6 worm cellular contexts compared by ENCODE assay signal in the genomic region with DNA sequence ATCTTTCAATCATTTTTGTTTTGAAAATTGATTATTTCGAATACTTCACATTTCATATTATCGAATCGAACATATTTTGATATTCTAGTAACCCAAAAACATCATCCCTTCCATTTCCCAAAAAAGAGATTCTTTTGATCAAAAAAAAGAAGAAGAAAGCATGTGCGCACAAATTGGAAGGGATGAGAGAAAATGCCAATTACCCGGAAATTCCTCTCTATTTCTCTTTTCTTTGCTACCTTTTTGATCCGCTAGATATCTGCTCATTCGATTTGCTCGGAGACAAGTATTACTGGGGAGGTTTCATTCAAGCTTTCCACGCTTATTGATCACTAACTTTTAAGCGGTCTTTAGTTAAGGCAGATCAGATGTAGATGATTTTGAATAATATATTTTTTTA.
TF ChIP-seq lines count a peak whose summit lies in the region.

No protein-coding gene starts in this region.

TF ChIP-seq in whole organism, L1 larva, 84 proteins besides CTCF, POLR2A, EP300 and RAD21:
- TF ChIP-seq fkh-8 (tag; optimal IDR thresholded peaks at IDR 0.05; lab: Kevin White, UChicago) (peak; percentile 44), nhr-71 (tag; optimal IDR thresholded peaks at IDR 0.05; lab: Kevin White, UChicago) (peak; percentile 24), fkh-10 (GFP tag; optimal IDR thresholded peaks at IDR 0.05; lab: Kevin White, UChicago) (peak; percentile 63), tbx-2 (tag; optimal IDR thresholded peaks at IDR 0.05; lab: Kevin White, UChicago) (peak; percentile 3), dsc-1 (tag; optimal IDR thresholded peaks at IDR 0.05; lab: Kevin White, UChicago) (peak; percentile 54), lin-14 (GFP tag; optimal IDR thresholded peaks at IDR 0.05; lab: Kevin White, UChicago) (peak; percentile 77), unc-62 (GFP tag; optimal IDR thresholded peaks at IDR 0.05; lab: Kevin White, UChicago) (no peak), nhr-47 (tag; optimal IDR thresholded peaks at IDR 0.05; lab: Kevin White, UChicago) (peak; percentile 14), mab-9 (GFP tag; IDR thresholded peaks at IDR 0.05; lab: Robert Waterston, UW) (no peak)

TF ChIP-seq in whole organism, L2 larva, 48 proteins besides CTCF, POLR2A, EP300 and RAD21:
- no peak for TF ChIP-seq skn-1 (tag; optimal IDR thresholded peaks at IDR 0.05; lab: Kevin White, UChicago)
- no peak for TF ChIP-seq aly-2 (tag; optimal IDR thresholded peaks at IDR 0.05; lab: Kevin White, UChicago)
- TF ChIP-seq elt-3 (tag; optimal IDR thresholded peaks at IDR 0.05; lab: Kevin White, UChicago), result no peak
- no peak for TF ChIP-seq R02D3.7 (tag; optimal IDR thresholded peaks at IDR 0.05; lab: Kevin White, UChicago)
- no peak for TF ChIP-seq unc-39 (tag; optimal IDR thresholded peaks at IDR 0.05; lab: Kevin White, UChicago)
- TF ChIP-seq C34F6.9 (tag; optimal IDR thresholded peaks at IDR 0.05; lab: Kevin White, UChicago), result peak; percentile 3

TF ChIP-seq in whole organism, L3 larva, 47 proteins besides CTCF, POLR2A, EP300 and RAD21:
- no peak for TF ChIP-seq sea-2 (GFP tag; optimal IDR thresholded peaks at IDR 0.05; lab: Kevin White, UChicago)
- no peak for TF ChIP-seq nhr-23 (tag; optimal IDR thresholded peaks at IDR 0.05; lab: Kevin White, UChicago)
- no peak for TF ChIP-seq ceh-9 (tag; optimal IDR thresholded peaks at IDR 0.05; lab: Kevin White, UChicago)
- peak; percentile 67 for TF ChIP-seq fkh-10 (GFP tag; optimal IDR thresholded peaks at IDR 0.05; lab: Kevin White, UChicago)

TF ChIP-seq in whole organism, L4 larva, 104 proteins besides CTCF, POLR2A, EP300 and RAD21:
- TF ChIP-seq ztf-7 (tag; optimal IDR thresholded peaks at IDR 0.05; lab: Kevin White, UChicago) (no peak), fkh-10 (GFP tag; optimal IDR thresholded peaks at IDR 0.05; lab: Kevin White, UChicago) (peak; percentile 10), ceh-32 (tag; optimal IDR thresholded peaks at IDR 0.05; lab: Kevin White, UChicago; ENCODE audit: poor library complexity) (no peak), lin-39 (tag; optimal IDR thresholded peaks at IDR 0.05; lab: Kevin White, UChicago) (no peak), madf-5 (GFP tag; IDR thresholded peaks at IDR 0.05; lab: Robert Waterston, UW) (no peak), nhr-11 (tag; optimal IDR thresholded peaks at IDR 0.05; lab: Kevin White, UChicago) (no peak), lin-1 (GFP tag; IDR thresholded peaks at IDR 0.05; lab: Robert Waterston, UW) (no peak), mep-1 (tag; optimal IDR thresholded peaks at IDR 0.05; lab: Kevin White, UChicago) (no peak), ces-1 (GFP tag; optimal IDR thresholded peaks at IDR 0.05; lab: Kevin White, UChicago) (peak; percentile 38), R02D3.7 (tag; optimal IDR thresholded peaks at IDR 0.05; lab: Kevin White, UChicago) (no peak)

TF ChIP-seq in whole organism, late embryonic, 69 proteins besides CTCF, POLR2A, EP300 and RAD21:
- TF ChIP-seq unc-42 (tag; optimal IDR thresholded peaks at IDR 0.05; lab: Kevin White, UChicago) (peak; percentile 80), ref-2 (tag; optimal IDR thresholded peaks at IDR 0.05; lab: Kevin White, UChicago) (no peak), eyg-1 (tag; optimal IDR thresholded peaks at IDR 0.05; lab: Kevin White, UChicago) (no peak), hlh-15 (tag; optimal IDR thresholded peaks at IDR 0.05; lab: Kevin White, UChicago) (no peak), gmeb-2 (tag; optimal IDR thresholded peaks at IDR 0.05; lab: Kevin White, UChicago) (no peak)

TF ChIP-seq in whole organism, mixed stage, embryonic, 35 proteins besides CTCF, POLR2A, EP300 and RAD21:
- TF ChIP-seq lsy-2 (tag; optimal IDR thresholded peaks at IDR 0.05; lab: Kevin White, UChicago), result no peak
- peak; percentile 85 for TF ChIP-seq ces-1 (GFP tag; optimal IDR thresholded peaks at IDR 0.05; lab: Kevin White, UChicago)
- TF ChIP-seq nhr-237 (tag; optimal IDR thresholded peaks at IDR 0.05; lab: Kevin White, UChicago), result no peak
